Worm (Caenorhabditis elegans): Measurements from ENCODE around the gene Y9C2UA.1.

DNA sequence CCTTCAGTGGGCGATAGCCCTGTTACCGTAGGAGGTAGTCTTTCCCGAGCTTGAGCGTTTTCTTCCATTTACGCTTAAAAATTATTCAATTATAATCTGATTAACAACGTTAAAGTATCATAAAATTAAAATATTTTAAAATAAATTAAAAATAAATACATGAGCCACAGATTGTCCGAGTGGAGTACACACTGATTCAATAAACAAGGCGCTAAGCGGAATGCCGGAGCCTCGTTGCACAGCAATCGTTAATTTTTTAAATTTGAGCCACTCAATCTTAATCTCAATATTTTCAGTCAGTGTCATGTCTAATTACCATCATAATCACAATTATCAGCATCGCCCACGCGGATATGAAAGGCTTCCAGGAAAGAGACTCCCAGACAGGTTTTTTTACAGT, 37.6 kb downstream of the Y9C2UA.1 start, which contains the start of the genes sec-5 and pir-1:
- no peak for TF ChIP-seq rbr-2 (tag; optimal IDR thresholded peaks at IDR 0.05)
- no peak for TF ChIP-seq snpc-1.2 (GFP tag; IDR thresholded peaks at IDR 0.05)
- no peak for TF ChIP-seq ztf-7 (tag; optimal IDR thresholded peaks at IDR 0.05)
- no peak for TF ChIP-seq egl-43 (GFP tag; IDR thresholded peaks at IDR 0.05)
- TF ChIP-seq nhr-237 (tag; optimal IDR thresholded peaks at IDR 0.05) = no peak
- no peak for TF ChIP-seq fos-1 (tag; optimal IDR thresholded peaks at IDR 0.05)
- no peak for TF ChIP-seq fkh-10 (GFP tag; optimal IDR thresholded peaks at IDR 0.05)
- TF ChIP-seq mdl-1 (tag; optimal IDR thresholded peaks at IDR 0.05) = no peak
- no peak for TF ChIP-seq pha-4 (GFP tag; IDR thresholded peaks at IDR 0.05)
- TF ChIP-seq pha-4 (tag; optimal IDR thresholded peaks at IDR 0.05) = no peak
- TF ChIP-seq pqm-1 (tag; optimal IDR thresholded peaks at IDR 0.05) = no peak
- no peak for TF ChIP-seq ceh-44 (GFP tag; IDR thresholded peaks at IDR 0.05)
- no peak for TF ChIP-seq snpc-4 (tag; optimal IDR thresholded peaks at IDR 0.05)
- no peak for TF ChIP-seq skn-1 (tag; optimal IDR thresholded peaks at IDR 0.05)
